Worm (Caenorhabditis elegans) whole organism, young adult: Measurements from ENCODE around the gene C25H3.15.

ENCODE experiments used
- B0336.3 ChIP-seq: fragments of 200-800 bp; sonication (Bioruptor generic); IDR thresholded peaks from 2 replicates; pipeline ENCODE4 v1.3.6; 2022; ENCODE audit warnings: missing genetic modification characterization, missing compliant biosample characterization
- F10E7.11 ChIP-seq: sonication (generic microtip); optimal IDR thresholded peaks from 2 replicates; lab custom pipeline; 2017; ENCODE audit warnings: mild to moderate bottlenecking, missing genetic modification characterization, moderate library complexity, missing compliant biosample characterization
- F22D6.2 ChIP-seq: sonication (generic microtip); optimal IDR thresholded peaks from 2 replicates; lab custom pipeline; 2016; ENCODE audit warnings: mild to moderate bottlenecking, missing genetic modification characterization, missing compliant biosample characterization
- K11D2.4 ChIP-seq: fragments of 200-800 bp; sonication (Bioruptor generic); IDR thresholded peaks from 2 replicates; pipeline ENCODE4 v1.3.6; 2022; ENCODE audit warnings: missing genetic modification reagents, missing genetic modification characterization, missing compliant biosample characterization
- K12H6.12 ChIP-seq: fragments of 200-800 bp; sonication (Bioruptor generic); optimal IDR thresholded peaks from 2 replicates; lab custom pipeline; 2018; ENCODE audit warnings: mild to moderate bottlenecking, missing genetic modification characterization, missing compliant biosample characterization
- T07F8.4 ChIP-seq: sonication (generic microtip); optimal IDR thresholded peaks from 2 replicates; lab custom pipeline; 2016; ENCODE audit warnings: mild to moderate bottlenecking, missing genetic modification characterization, moderate library complexity, missing compliant biosample characterization
- T26A5.8 ChIP-seq: sonication (generic microtip); optimal IDR thresholded peaks from 2 replicates; lab custom pipeline; 2016; ENCODE audit warnings: missing genetic modification characterization, missing compliant biosample characterization
- Y53F4B.3 ChIP-seq: fragments of 200-800 bp; sonication (Bioruptor generic); IDR thresholded peaks from 2 replicates; pipeline ENCODE4 v1.3.6; 2022; ENCODE audit warnings: missing genetic modification reagents, missing genetic modification characterization, missing compliant biosample characterization
- Y53G8AR.9 ChIP-seq: fragments of 200-800 bp; sonication (Bioruptor generic); conservative IDR thresholded peaks from 2 replicates; pipeline ENCODE4 v1.3.6; 2022; ENCODE audit warnings: missing genetic modification reagents, missing genetic modification characterization, missing compliant biosample characterization
- Y67H2A.10 ChIP-seq: fragments of 200-800 bp; sonication (Bioruptor generic); conservative IDR thresholded peaks from 2 replicates; pipeline ENCODE4 v1.3.6; 2022; ENCODE audit warnings: missing genetic modification reagents, missing genetic modification characterization, missing compliant biosample characterization
- Y95B8A.8 ChIP-seq: fragments of 200-800 bp; sonication (Bioruptor generic); IDR thresholded peaks from 2 replicates; pipeline ENCODE4 v1.3.6; 2022; ENCODE audit warnings: missing genetic modification reagents, missing genetic modification characterization, missing compliant biosample characterization
- atf-7 ChIP-seq: sonication (generic microtip); optimal IDR thresholded peaks from 2 replicates; lab custom pipeline; 2017; ENCODE audit warnings: mild to moderate bottlenecking, missing genetic modification characterization, missing compliant biosample characterization
- attf-3 ChIP-seq: fragments of 200-800 bp; sonication (Bioruptor generic); conservative IDR thresholded peaks from 2 replicates; pipeline ENCODE4 v1.3.6; 2022; ENCODE audit warnings: missing genetic modification reagents, missing genetic modification characterization, missing compliant biosample characterization
- cebp-1 ChIP-seq, 2 experiments: fragments of 200-800 bp in 1 of 2; sonication (Bioruptor generic) in 1 of 2; sonication (generic microtip) in 1 of 2; IDR thresholded peaks in 1 of 2; optimal IDR thresholded peaks in 1 of 2; 2 replicates each; pipeline versions ENCODE4 v1.3.6 to Lab custom; 2017 to 2022; ENCODE audit warnings: missing compliant biosample characterization in 2 of 2, missing genetic modification characterization in 2 of 2, mild to moderate bottlenecking in 1 of 2, missing genetic modification reagents in 1 of 2, moderate library complexity in 1 of 2
- ceh-91 ChIP-seq: fragments of 200-800 bp; sonication (Bioruptor generic); IDR thresholded peaks from 2 replicates; pipeline ENCODE4 v1.3.6; 2022; ENCODE audit warnings: missing genetic modification reagents, missing genetic modification characterization, missing compliant biosample characterization
- chd-7 ChIP-seq: sonication (generic microtip); optimal IDR thresholded peaks from 2 replicates; lab custom pipeline; 2016; ENCODE audit warnings: mild to moderate bottlenecking, missing genetic modification characterization, moderate library complexity, missing compliant biosample characterization
- dpl-1 ChIP-seq: fragments of 150-350 bp; optimal IDR thresholded peaks from 2 replicates; lab custom pipeline; 2014; ENCODE audit warnings: missing biosample characterization, missing genetic modification reagents, missing genetic modification characterization
- egl-18 ChIP-seq: fragments of 200-800 bp; sonication (Bioruptor generic); IDR thresholded peaks from 2 replicates; pipeline ENCODE4 v1.3.6; 2022; ENCODE audit warnings: missing genetic modification reagents, missing genetic modification characterization, missing compliant biosample characterization
- ekl-4 ChIP-seq: fragments of 200-800 bp; sonication (Bioruptor generic); IDR thresholded peaks from 2 replicates; pipeline ENCODE4 v1.3.6; 2022; ENCODE audit warnings: missing genetic modification reagents, missing genetic modification characterization, missing compliant biosample characterization
- hlh-12 ChIP-seq: sonication (generic microtip); optimal IDR thresholded peaks from 2 replicates; lab custom pipeline; 2016; ENCODE audit warnings: missing genetic modification characterization, missing compliant biosample characterization
- hmg-20 ChIP-seq: fragments of 200-800 bp; sonication (Bioruptor generic); IDR thresholded peaks from 2 replicates; pipeline ENCODE4 v1.3.6; 2022; ENCODE audit warnings: missing genetic modification reagents, missing genetic modification characterization, missing compliant biosample characterization
- hsf-1 ChIP-seq: fragments of 200-800 bp; sonication (Bioruptor generic); IDR thresholded peaks from 2 replicates; pipeline ENCODE4 v1.3.6; 2022; ENCODE audit warnings: missing genetic modification reagents, missing genetic modification characterization, missing compliant biosample characterization
- let-607 ChIP-seq, 2 experiments: fragments of 200-800 bp in 1 of 2; sonication (Bioruptor generic) in 1 of 2; sonication (generic microtip) in 1 of 2; optimal IDR thresholded peaks; 2 replicates each; lab custom pipeline; 2016 to 2018; ENCODE audit warnings: mild to moderate bottlenecking in 2 of 2, missing compliant biosample characterization in 2 of 2, missing genetic modification characterization in 2 of 2, moderate library complexity in 2 of 2, missing genotype in 1 of 2
- lin-26 ChIP-seq: fragments of 200-800 bp; sonication (Bioruptor generic); IDR thresholded peaks from 2 replicates; pipeline ENCODE4 v1.3.6; 2022; ENCODE audit warnings: missing genetic modification reagents, missing genetic modification characterization, missing compliant biosample characterization
- lsy-27 ChIP-seq: sonication (generic microtip); optimal IDR thresholded peaks from 2 replicates; lab custom pipeline; 2017; ENCODE audit warnings: missing genetic modification characterization, mild to moderate bottlenecking, missing compliant biosample characterization, antibody characterized with exemption, missing genotype, borderline replicate concordance; ENCODE audit not compliant: insufficient read depth
- madf-10 ChIP-seq: sonication (generic microtip); optimal IDR thresholded peaks from 2 replicates; lab custom pipeline; 2016; ENCODE audit warnings: mild to moderate bottlenecking, missing genetic modification characterization, missing compliant biosample characterization
- madf-8 ChIP-seq: fragments of 200-800 bp; sonication (Bioruptor generic); conservative IDR thresholded peaks from 2 replicates; pipeline ENCODE4 v1.3.6; 2022; ENCODE audit warnings: missing genetic modification reagents, missing genetic modification characterization, missing compliant biosample characterization
- nfya-1 ChIP-seq: sonication (generic microtip); optimal IDR thresholded peaks from 2 replicates; lab custom pipeline; 2017; ENCODE audit warnings: antibody characterized with exemption, missing compliant biosample characterization, missing genetic modification characterization, borderline replicate concordance; ENCODE audit not compliant: insufficient read depth
- nhr-179 ChIP-seq: sonication (generic microtip); optimal IDR thresholded peaks from 2 replicates; lab custom pipeline; 2016; ENCODE audit warnings: mild to moderate bottlenecking, missing genetic modification characterization, missing compliant biosample characterization
- nhr-80 ChIP-seq: sonication (generic microtip); optimal IDR thresholded peaks from 2 replicates; lab custom pipeline; 2016; ENCODE audit warnings: missing genetic modification characterization, missing compliant biosample characterization
- rcor-1 ChIP-seq: fragments of 200-800 bp; sonication (Bioruptor generic); IDR thresholded peaks from 2 replicates; pipeline ENCODE4 v1.3.6; 2022; ENCODE audit warnings: missing genetic modification reagents, missing genetic modification characterization, missing compliant biosample characterization
- snpc-1.3 ChIP-seq: sonication (generic microtip); optimal IDR thresholded peaks from 2 replicates; lab custom pipeline; 2017; ENCODE audit warnings: missing genetic modification characterization, mild to moderate bottlenecking, missing compliant biosample characterization, antibody characterized with exemption, moderate library complexity, missing genotype, missing genetic modification reagents; ENCODE audit not compliant: insufficient read depth
- snpc-4 ChIP-seq, 5 experiments: fragments of 150-350 bp in 1 of 5; sonication (generic microtip) in 4 of 5; optimal IDR thresholded peaks; 2 replicates each; lab custom pipeline; 2014 to 2018; ENCODE audit warnings: missing genetic modification characterization in 5 of 5, missing biosample characterization in 3 of 5, antibody characterized with exemption in 2 of 5, mild to moderate bottlenecking in 2 of 5, missing compliant biosample characterization in 2 of 5, missing genotype in 2 of 5, moderate library complexity in 2 of 5, missing genetic modification reagents in 1 of 5
- ztf-28 ChIP-seq: fragments of 200-800 bp; sonication (Bioruptor generic); IDR thresholded peaks from 2 replicates; pipeline ENCODE4 v1.3.6; 2022; ENCODE audit warnings: missing genetic modification reagents, missing genetic modification characterization, missing compliant biosample characterization

Gene C25H3.15

DNA sequence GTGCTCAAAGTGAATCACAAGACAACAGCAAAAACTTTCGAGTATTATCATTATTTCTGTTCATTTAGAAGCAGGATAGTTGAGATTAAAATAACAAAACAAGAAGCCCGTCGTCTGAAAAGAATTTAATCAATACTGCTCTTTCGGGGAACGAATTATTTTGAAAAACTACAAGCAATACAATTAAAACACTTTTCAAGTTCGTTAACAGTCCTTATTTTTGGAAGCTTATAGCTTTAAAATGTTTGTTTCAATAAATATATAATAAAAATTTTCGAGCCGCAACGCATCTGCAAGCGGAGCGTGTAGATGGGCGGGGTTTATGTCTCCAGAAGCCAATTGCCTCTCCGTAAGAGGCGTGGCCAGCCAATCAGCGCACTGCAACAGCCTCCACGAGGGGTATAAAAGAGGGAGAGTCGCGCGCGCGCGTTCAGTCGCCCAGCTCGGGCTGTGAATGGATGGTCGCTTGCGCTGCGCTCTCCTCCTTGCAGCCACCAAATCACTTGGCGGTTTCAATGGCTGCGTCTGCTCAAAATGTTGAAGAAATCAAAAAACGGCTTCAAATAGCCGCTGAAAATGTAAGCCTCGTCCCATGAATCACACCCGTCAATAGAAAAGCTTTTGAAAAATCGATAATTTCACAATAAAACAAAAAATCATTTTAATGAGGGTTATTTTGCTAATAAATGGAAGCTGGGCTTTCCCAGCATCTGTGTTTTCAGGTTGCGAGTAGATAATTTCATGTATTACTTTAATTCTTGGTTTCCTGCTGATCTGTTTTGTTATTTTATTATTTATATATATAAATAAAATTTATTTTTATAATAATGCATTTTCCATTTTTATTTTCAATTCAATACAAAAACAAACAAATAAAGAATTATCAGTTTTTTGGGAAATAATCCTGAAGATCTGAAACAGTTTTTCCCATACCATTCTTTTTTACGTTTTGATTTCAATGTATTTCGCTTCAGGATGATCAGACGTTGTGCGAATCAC, 4.1 kb upstream of the C25H3.15 start, which contains the start of the genes ift-43 and mdt-26 (continued):
- TF ChIP-seq Y53F4B.3 (GFP tag; lab: Robert Waterston, UW) (0 out of 2 replicates have a peak, but pooled peaks have one; percentile 37), T07F8.4 (tag; lab: Kevin White, UChicago) (peak; percentile 32), nhr-179 (tag; lab: Kevin White, UChicago) (no peak), T26A5.8 (tag; lab: Kevin White, UChicago) (no peak), cebp-1 (GFP tag; IDR thresholded peaks at IDR 0.05; lab: Robert Waterston, UW) (peak; percentile 77), cebp-1 (tag; optimal IDR thresholded peaks at IDR 0.05; lab: Kevin White, UChicago) (peak; percentile 80), chd-7 (peak; percentile 73), nhr-80 (tag; lab: Kevin White, UChicago) (no peak), F22D6.2 (peak; percentile 24), rcor-1 (GFP tag; lab: Robert Waterston, UW) (no peak; the same call in 1 of the 2 replicates), ztf-28 (peak; percentile 88), madf-10 (tag; lab: Kevin White, UChicago) (peak; percentile 79), dpl-1 (GFP tag; lab: Kevin White, UChicago) (peak; percentile 40), ekl-4 (GFP tag; lab: Robert Waterston, UW) (peak; percentile 83), egl-18 (GFP tag; lab: Robert Waterston, UW) (peak; percentile 86; the same call in 1 of the 2 replicates), nfya-1 (tag; lab: Kevin White, UChicago) (no peak), hsf-1 (GFP tag; lab: Robert Waterston, UW) (no peak), Y53G8AR.9 (peak; percentile 66; the same call in 1 of the 2 replicates), snpc-4 (GFP tag; optimal IDR thresholded peaks at IDR 0.05; lab: Kevin White, UChicago) (peak; percentile 59), snpc-4 (tag; optimal IDR thresholded peaks at IDR 0.05; lab: Kevin White, UChicago) (peak in 2 of 4 experiments; percentile 31 to 49), atf-7 (tag; lab: Kevin White, UChicago) (peak; percentile 3), Y67H2A.10 (GFP tag; lab: Robert Waterston, UW) (peak; percentile 71; the same call in 1 of the 2 replicates), ceh-91 (GFP tag; lab: Robert Waterston, UW) (0 out of 2 replicates have a peak, but pooled peaks have one; percentile 13), Y95B8A.8 (peak; percentile 65), madf-8 (GFP tag; lab: Robert Waterston, UW) (peak; percentile 10), F10E7.11 (tag; lab: Kevin White, UChicago) (no peak), K12H6.12 (tag; lab: Kevin White, UChicago) (no peak), hlh-12 (tag; lab: Kevin White, UChicago) (no peak), lsy-27 (tag; lab: Kevin White, UChicago) (peak; percentile 41), snpc-1.3 (tag; lab: Kevin White, UChicago) (peak; percentile 53), K11D2.4 (GFP tag; lab: Robert Waterston, UW) (peak; percentile 91), lin-26 (GFP tag; lab: Robert Waterston, UW) (peak; percentile 61), hmg-20 (GFP tag; lab: Robert Waterston, UW) (peak; percentile 10; the same call in 1 of the 2 replicates), let-607 (tag; optimal IDR thresholded peaks at IDR 0.05; lab: Kevin White, UChicago) (no peak), attf-3 (GFP tag; lab: Robert Waterston, UW) (no peak), B0336.3 (GFP tag; lab: Robert Waterston, UW) (no peak)
